Worm (Caenorhabditis elegans) whole organism, L4 larva: Measurements from ENCODE around the gene rcd-1.

Source experiments
- F10B5.3 ChIP-seq: sonication (generic microtip); optimal IDR thresholded peaks from 2 replicates; lab custom pipeline; 2016; ENCODE audit warnings: mild to moderate bottlenecking, missing genetic modification characterization, missing compliant biosample characterization
- aha-1 ChIP-seq: fragments of 150-350 bp; peaks from one replicate; lab custom pipeline; 2014; ENCODE audit warnings: missing biosample characterization, missing genetic modification characterization
- aly-2 ChIP-seq: sonication (generic microtip); optimal IDR thresholded peaks from 2 replicates; lab custom pipeline; 2018; ENCODE audit warnings: missing biosample characterization, missing genetic modification characterization
- ceh-32 ChIP-seq: sonication (generic microtip); optimal IDR thresholded peaks from 2 replicates; lab custom pipeline; 2016; ENCODE audit warnings: mild to moderate bottlenecking, missing genetic modification characterization, missing compliant biosample characterization; ENCODE audit not compliant: poor library complexity
- ceh-62 ChIP-seq: sonication (generic microtip); optimal IDR thresholded peaks from 2 replicates; lab custom pipeline; 2017; ENCODE audit warnings: missing biosample characterization, missing genetic modification characterization
- cey-2 ChIP-seq: sonication (generic microtip); optimal IDR thresholded peaks from 3 replicates; lab custom pipeline; 2017; ENCODE audit warnings: missing genetic modification characterization, mild to moderate bottlenecking, missing compliant biosample characterization, antibody characterized with exemption, borderline replicate concordance; ENCODE audit not compliant: insufficient read depth
- ctbp-1 ChIP-seq: fragments of 200-800 bp; sonication (Bioruptor generic); IDR thresholded peaks from 2 replicates; pipeline ENCODE4 v1.3.6; 2022; ENCODE audit warnings: missing genetic modification reagents, missing genetic modification characterization, missing compliant biosample characterization
- daf-12 ChIP-seq: fragments of 150-350 bp; optimal IDR thresholded peaks from 2 replicates; lab custom pipeline; 2014; ENCODE audit warnings: missing biosample characterization, missing genetic modification reagents, missing genetic modification characterization
- daf-16 ChIP-seq, 3 experiments: sonication (generic microtip); optimal IDR thresholded peaks; 2 replicates each; lab custom pipeline; 2016 to 2017; ENCODE audit warnings: missing genetic modification characterization in 3 of 3, missing genetic modification reagents in 3 of 3, mild to moderate bottlenecking in 2 of 3, missing compliant biosample characterization in 2 of 3, missing biosample characterization in 1 of 3, moderate library complexity in 1 of 3
- dmd-6 ChIP-seq: fragments of 200-800 bp; sonication (Bioruptor generic); IDR thresholded peaks from 2 replicates; pipeline ENCODE4 v1.3.6; 2022; ENCODE audit warnings: missing genetic modification reagents, missing genetic modification characterization, missing compliant biosample characterization
- duxl-1 ChIP-seq: sonication (generic microtip); optimal IDR thresholded peaks from 2 replicates; lab custom pipeline; 2016; ENCODE audit warnings: mild to moderate bottlenecking, missing genetic modification characterization, moderate library complexity, missing compliant biosample characterization; ENCODE audit not compliant: poor library complexity
- dve-1 ChIP-seq: sonication (generic microtip); optimal IDR thresholded peaks from 2 replicates; lab custom pipeline; 2017; ENCODE audit warnings: antibody characterized with exemption, mild to moderate bottlenecking, missing genetic modification characterization, missing compliant biosample characterization; ENCODE audit not compliant: insufficient read depth
- fos-1 ChIP-seq: fragments of 150-350 bp; optimal IDR thresholded peaks from 2 replicates; lab custom pipeline; 2014; ENCODE audit warnings: missing biosample characterization, missing genetic modification characterization
- hlh-11 ChIP-seq: fragments of 200-800 bp; sonication (Bioruptor generic); optimal IDR thresholded peaks from 2 replicates; lab custom pipeline; 2018; ENCODE audit warnings: mild to moderate bottlenecking, missing genetic modification characterization, missing compliant biosample characterization
- hlh-30 ChIP-seq: sonication (generic microtip); optimal IDR thresholded peaks from 2 replicates; lab custom pipeline; 2017; ENCODE audit warnings: antibody characterized with exemption, mild to moderate bottlenecking, missing genetic modification characterization, missing compliant biosample characterization; ENCODE audit not compliant: insufficient read depth
- hmg-1.1 ChIP-seq: fragments of 200-800 bp; sonication (Bioruptor generic); IDR thresholded peaks from 2 replicates; pipeline ENCODE4 v1.3.6; 2022; ENCODE audit warnings: missing genetic modification reagents, missing genetic modification characterization, missing compliant biosample characterization
- lin-1 ChIP-seq: fragments of 200-800 bp; sonication (Bioruptor generic); IDR thresholded peaks from 2 replicates; pipeline ENCODE4 v1.3.6; 2022; ENCODE audit warnings: missing genetic modification reagents, missing genetic modification characterization, missing compliant biosample characterization
- lin-15B ChIP-seq: fragments of 150-350 bp; sonication (generic microtip); optimal IDR thresholded peaks from 3 replicates; lab custom pipeline; 2014; ENCODE audit warnings: missing biosample characterization, missing genetic modification characterization
- lin-39 ChIP-seq: fragments of 150-350 bp; optimal IDR thresholded peaks from 2 replicates; lab custom pipeline; 2014; ENCODE audit warnings: missing biosample characterization, missing genetic modification reagents, missing genetic modification characterization
- lsy-2 ChIP-seq, 2 experiments: fragments of 150-350 bp in 1 of 2; sonication (generic microtip) in 1 of 2; optimal IDR thresholded peaks; 2 replicates each; lab custom pipeline; 2014 to 2017; ENCODE audit warnings: missing biosample characterization in 2 of 2, missing genetic modification characterization in 2 of 2
- mdl-1 ChIP-seq, 2 experiments: fragments of 150-350 bp in 1 of 2; sonication (generic microtip) in 1 of 2; optimal IDR thresholded peaks; 2 replicates each; lab custom pipeline; 2014 to 2017; ENCODE audit warnings: missing biosample characterization in 2 of 2, missing genetic modification characterization in 2 of 2
- mep-1 ChIP-seq: fragments of 150-350 bp; sonication (generic microtip); optimal IDR thresholded peaks from 3 replicates; lab custom pipeline; 2014; ENCODE audit warnings: missing biosample characterization, missing genetic modification characterization
- nhr-102 ChIP-seq: sonication (generic microtip); optimal IDR thresholded peaks from 2 replicates; lab custom pipeline; 2016; ENCODE audit warnings: mild to moderate bottlenecking, missing genetic modification characterization, moderate library complexity, missing compliant biosample characterization
- nhr-111 ChIP-seq: fragments of 200-800 bp; sonication (Bioruptor generic); optimal IDR thresholded peaks from 2 replicates; lab custom pipeline; 2018; ENCODE audit warnings: mild to moderate bottlenecking, missing genetic modification characterization, missing compliant biosample characterization
- nhr-28 ChIP-seq: fragments of 150-350 bp; optimal IDR thresholded peaks from 2 replicates; lab custom pipeline; 2014; ENCODE audit warnings: missing biosample characterization, missing genetic modification characterization
- nhr-41 ChIP-seq: fragments of 200-800 bp; sonication (Bioruptor generic); IDR thresholded peaks from 2 replicates; pipeline ENCODE4 v1.3.6; 2022; ENCODE audit warnings: missing genetic modification reagents, missing genetic modification characterization, missing compliant biosample characterization
- nhr-76 ChIP-seq: fragments of 150-350 bp; optimal IDR thresholded peaks from 2 replicates; lab custom pipeline; 2014; ENCODE audit warnings: missing biosample characterization, missing genetic modification characterization
- nhr-77 ChIP-seq: fragments of 150-350 bp; optimal IDR thresholded peaks from 2 replicates; lab custom pipeline; 2014; ENCODE audit warnings: missing biosample characterization, missing genetic modification characterization
- pha-4 ChIP-seq, 2 experiments: fragments of 150-350 bp in 1 of 2; fragments of 200-800 bp in 1 of 2; sonication (Bioruptor generic) in 1 of 2; IDR thresholded peaks in 1 of 2; optimal IDR thresholded peaks in 1 of 2; 2 replicates each; pipeline versions ENCODE4 v1.3.6 to Lab custom; 2014 to 2022; ENCODE audit warnings: missing genetic modification characterization in 2 of 2, missing genetic modification reagents in 2 of 2, missing biosample characterization in 1 of 2, missing compliant biosample characterization in 1 of 2
- pqm-1 ChIP-seq: sonication (generic microtip); optimal IDR thresholded peaks from 2 replicates; lab custom pipeline; 2017; ENCODE audit warnings: missing biosample characterization, missing genetic modification characterization
- rbr-2 ChIP-seq: sonication (generic microtip); optimal IDR thresholded peaks from 2 replicates; lab custom pipeline; 2016; ENCODE audit warnings: missing genotype, missing genetic modification characterization, missing compliant biosample characterization
- set-16 ChIP-seq: fragments of 200-800 bp; sonication (Bioruptor generic); IDR thresholded peaks from 2 replicates; pipeline ENCODE4 v1.3.6; 2022; ENCODE audit warnings: missing genetic modification reagents, missing genetic modification characterization, missing compliant biosample characterization
- skn-1 ChIP-seq: fragments of 150-350 bp; optimal IDR thresholded peaks from 2 replicates; lab custom pipeline; 2014; ENCODE audit warnings: missing biosample characterization, missing genetic modification characterization
- spr-1 ChIP-seq: sonication (generic microtip); optimal IDR thresholded peaks from 2 replicates; lab custom pipeline; 2016; ENCODE audit warnings: mild to moderate bottlenecking, missing genetic modification characterization, missing compliant biosample characterization
- unc-62 ChIP-seq, 3 experiments: fragments of 150-350 bp in 1 of 3; sonication (generic microtip); optimal IDR thresholded peaks in 2 of 3; peaks in 1 of 3; 1 replicate in 1 of 3; 2 replicates in 2 of 3; lab custom pipeline; 2014 to 2017; ENCODE audit warnings: missing biosample characterization in 3 of 3, missing genetic modification characterization in 3 of 3, missing genetic modification reagents in 3 of 3, missing genotype in 1 of 3
- zag-1 ChIP-seq: fragments of 150-350 bp; optimal IDR thresholded peaks from 2 replicates; lab custom pipeline; 2014; ENCODE audit warnings: missing biosample characterization, missing genetic modification characterization
- zfp-3 ChIP-seq: fragments of 200-800 bp; sonication (Bioruptor generic); conservative IDR thresholded peaks from 2 replicates; pipeline ENCODE4 v1.3.6; 2022; ENCODE audit warnings: missing genetic modification reagents, missing genetic modification characterization, missing compliant biosample characterization

Gene rcd-1

DNA sequence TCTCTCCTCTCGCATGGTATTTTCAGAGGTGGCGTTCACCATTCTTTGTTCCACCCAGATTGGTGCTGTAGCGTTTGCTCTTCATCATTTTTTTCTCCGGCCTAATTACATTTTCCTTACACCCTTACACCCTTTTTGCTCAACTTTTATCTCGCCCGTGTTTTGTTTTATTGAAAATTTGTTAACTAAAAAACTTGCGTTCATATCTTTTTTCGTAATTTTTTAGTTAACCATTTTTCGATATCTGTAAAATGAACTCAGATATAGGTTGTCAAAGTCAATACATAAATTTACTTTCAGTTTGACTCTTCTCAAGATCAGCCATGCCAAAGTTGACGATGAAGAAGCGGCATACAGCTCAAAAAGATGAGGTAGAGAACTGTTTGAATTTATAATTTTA lies 12.1 kb upstream of the rcd-1 start, which contains the start of gene F12E12.1:
F12E12.1 (plus strand) TSS at position 301 of the 400 bp plus-strand sequence.
- TF ChIP-seq pha-4 (GFP tag; IDR thresholded peaks at IDR 0.05; lab: Robert Waterston, UW), result no peak
- TF ChIP-seq pha-4 (tag; optimal IDR thresholded peaks at IDR 0.05; lab: Kevin White, UChicago), result no peak
- no peak for TF ChIP-seq ceh-32 (tag; lab: Kevin White, UChicago)
- no peak for TF ChIP-seq fos-1
- no peak for TF ChIP-seq mdl-1 (tag; optimal IDR thresholded peaks at IDR 0.05; lab: Kevin White, UChicago)
- no peak for TF ChIP-seq F10B5.3 (tag; lab: Kevin White, UChicago)
- no peak for TF ChIP-seq nhr-111
- no peak for TF ChIP-seq daf-12 (tag; lab: Kevin White, UChicago)
- TF ChIP-seq lin-39 (tag; lab: Kevin White, UChicago), result no peak
- TF ChIP-seq set-16 (GFP tag; lab: Robert Waterston, UW), result no peak
- no peak for TF ChIP-seq duxl-1 (tag; lab: Kevin White, UChicago)
- no peak for TF ChIP-seq skn-1 (tag; lab: Kevin White, UChicago)
- no peak for TF ChIP-seq mep-1 (tag; lab: Kevin White, UChicago)
- TF ChIP-seq lin-1 (GFP tag; lab: Robert Waterston, UW), result no peak
- TF ChIP-seq, all 104 proteins: peak for 0

DNA sequence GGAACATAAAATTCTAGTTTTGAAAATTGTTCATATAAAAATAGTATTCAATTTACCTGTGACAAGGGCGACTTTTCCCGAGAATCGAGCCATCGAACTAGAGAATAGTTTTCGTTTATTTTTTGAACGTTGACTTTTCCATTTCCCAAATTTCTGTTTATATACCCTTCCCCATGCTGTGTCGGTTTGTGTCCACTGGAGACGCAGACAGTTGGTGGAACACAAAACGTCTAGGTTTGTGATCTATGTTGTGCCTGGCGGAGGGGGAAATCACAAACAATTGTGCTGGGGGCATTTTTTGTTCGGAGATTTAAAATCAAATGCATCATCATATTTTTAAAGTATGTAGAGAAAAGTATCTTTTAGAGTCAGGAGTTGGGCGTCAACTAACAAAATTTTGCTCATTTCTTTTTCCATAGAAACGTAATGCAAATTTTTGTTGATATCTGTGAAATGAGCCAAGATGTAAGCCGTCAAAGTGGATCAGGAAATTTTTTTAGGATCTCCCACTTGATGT lies 10.0 kb upstream of the rcd-1 start, which contains the start of gene nta-1:
nta-1 (minus strand) TSS at position 131 of the 517 bp plus-strand sequence.
- TF ChIP-seq nhr-102 (tag; lab: Kevin White, UChicago), result peak; percentile 74
- peak; percentile 91 for TF ChIP-seq nhr-28 (tag; lab: Kevin White, UChicago)
- TF ChIP-seq dmd-6 (GFP tag; lab: Robert Waterston, UW), result peak; percentile 58
- TF ChIP-seq duxl-1 (tag; lab: Kevin White, UChicago), result peak; percentile 76
- TF ChIP-seq lin-15B (tag; lab: Kevin White, UChicago), result no peak
- 0 out of 2 replicates have a peak, but pooled peaks have one; percentile 36 for TF ChIP-seq hmg-1.1
- peak in 1 of 2 experiments; percentile 22 for TF ChIP-seq mdl-1 (tag; optimal IDR thresholded peaks at IDR 0.05; lab: Kevin White, UChicago)
- peak; percentile 51 for TF ChIP-seq hlh-11 (tag; lab: Kevin White, UChicago)
- peak; percentile 13 for TF ChIP-seq nhr-77
- TF ChIP-seq aha-1, result no peak
- TF ChIP-seq spr-1, result no peak
- TF ChIP-seq unc-62 (GFP tag; optimal IDR thresholded peaks at IDR 0.05 in 1 of 2; lab: Kevin White, UChicago), result peak in 1 of 2 experiments; percentile 97
- no peak for TF ChIP-seq unc-62 (tag; optimal IDR thresholded peaks at IDR 0.05; lab: Kevin White, UChicago)
- TF ChIP-seq pqm-1, result peak; percentile 50
- TF ChIP-seq daf-16 (GFP tag; optimal IDR thresholded peaks at IDR 0.05; lab: Kevin White, UChicago), result no peak
- peak; percentile 64 for TF ChIP-seq daf-16 (tag; optimal IDR thresholded peaks at IDR 0.05; lab: Kevin White, UChicago)

DNA sequence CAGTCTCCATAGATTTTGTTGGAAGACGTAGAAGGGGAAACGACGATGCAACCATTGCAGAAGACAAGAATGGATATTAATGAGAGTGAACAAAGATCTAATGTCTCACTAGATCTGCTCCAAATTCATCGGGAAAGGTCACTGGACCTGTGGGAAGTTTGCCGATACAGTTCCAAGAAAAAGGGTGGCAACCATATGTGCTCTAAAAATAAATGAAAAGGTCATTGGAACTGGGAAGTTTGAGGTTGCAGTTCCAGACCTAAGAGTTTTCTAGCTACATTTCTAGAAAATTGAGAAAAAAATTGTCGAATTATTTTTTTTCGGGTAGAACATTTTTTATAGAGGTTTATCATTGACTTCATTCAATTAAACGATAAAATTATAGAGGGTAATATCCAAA lies 6.3 kb upstream of the rcd-1 start, which contains the start of gene fbxb-92:
fbxb-92 (minus strand) TSS at position 101 of the 400 bp plus-strand sequence.
- no peak for TF ChIP-seq skn-1 (tag; lab: Kevin White, UChicago)
- no peak for TF ChIP-seq pha-4 (GFP tag; IDR thresholded peaks at IDR 0.05; lab: Robert Waterston, UW)
- no peak for TF ChIP-seq pha-4 (tag; optimal IDR thresholded peaks at IDR 0.05; lab: Kevin White, UChicago)
- TF ChIP-seq aly-2 (tag; lab: Kevin White, UChicago), result no peak
- TF ChIP-seq ceh-62 (tag; lab: Kevin White, UChicago), result no peak
- no peak for TF ChIP-seq hlh-30 (tag; lab: Kevin White, UChicago)
- no peak for TF ChIP-seq nhr-76
- no peak for TF ChIP-seq ctbp-1 (GFP tag; lab: Robert Waterston, UW)
- TF ChIP-seq lsy-2 (tag; optimal IDR thresholded peaks at IDR 0.05; lab: Kevin White, UChicago), result no peak
- TF ChIP-seq zfp-3 (GFP tag; lab: Robert Waterston, UW), result no peak
- no peak for TF ChIP-seq spr-1
- no peak for TF ChIP-seq pqm-1
- TF ChIP-seq lin-39 (tag; lab: Kevin White, UChicago), result no peak
- no peak for TF ChIP-seq cey-2
- no peak for TF ChIP-seq rbr-2 (tag; lab: Kevin White, UChicago)
- TF ChIP-seq zag-1 (tag; lab: Kevin White, UChicago), result no peak
- no peak for TF ChIP-seq dve-1 (tag; lab: Kevin White, UChicago)
- TF ChIP-seq nhr-41 (GFP tag; lab: Robert Waterston, UW), result no peak
